Worm (Caenorhabditis elegans) whole organism, L2 larva: ENCODE results near the gene R11H6.5.

Experiments used
- C34F6.9 ChIP-seq: fragments of 150-350 bp; optimal IDR thresholded peaks from 2 replicates; lab custom pipeline; 2014; ENCODE audit warnings: missing biosample characterization, missing genetic modification characterization
- F13H6.1 ChIP-seq: sonication (generic microtip); optimal IDR thresholded peaks from 2 replicates; lab custom pipeline; 2016; ENCODE audit warnings: missing genetic modification characterization, missing compliant biosample characterization
- R02D3.7 ChIP-seq: fragments of 150-350 bp; optimal IDR thresholded peaks from 2 replicates; lab custom pipeline; 2014; ENCODE audit warnings: missing biosample characterization, missing genetic modification characterization
- Y55F3AM.14 ChIP-seq: fragments of 200-800 bp; sonication (Bioruptor generic); optimal IDR thresholded peaks from 2 replicates; lab custom pipeline; 2018; ENCODE audit warnings: mild to moderate bottlenecking, missing genetic modification characterization, missing compliant biosample characterization
- ZK546.5 ChIP-seq: sonication (generic microtip); optimal IDR thresholded peaks from 2 replicates; lab custom pipeline; 2017; ENCODE audit warnings: missing biosample characterization, missing genetic modification characterization
- alr-1 ChIP-seq: fragments of 150-350 bp; optimal IDR thresholded peaks from 2 replicates; lab custom pipeline; 2014; ENCODE audit warnings: missing biosample characterization, missing genetic modification characterization
- aly-2 ChIP-seq: fragments of 150-350 bp; optimal IDR thresholded peaks from 2 replicates; lab custom pipeline; 2014; ENCODE audit warnings: missing biosample characterization, missing genetic modification characterization
- ama-1 ChIP-seq: fragments of 150-350 bp; optimal IDR thresholded peaks from 2 replicates; lab custom pipeline; 2018; ENCODE audit warnings: inconsistent platforms
- blmp-1 ChIP-seq: sonication (generic microtip); optimal IDR thresholded peaks from 2 replicates; lab custom pipeline; 2017; ENCODE audit warnings: missing genetic modification characterization, mild to moderate bottlenecking, missing compliant biosample characterization, antibody characterized with exemption, moderate library complexity; ENCODE audit not compliant: insufficient read depth
- ceh-16 ChIP-seq: fragments of 150-350 bp; optimal IDR thresholded peaks from 2 replicates; lab custom pipeline; 2014; ENCODE audit warnings: missing biosample characterization, missing genetic modification characterization
- ceh-82 ChIP-seq: fragments of 150-350 bp; optimal IDR thresholded peaks from 2 replicates; lab custom pipeline; 2014; ENCODE audit warnings: missing biosample characterization, missing genetic modification characterization
- crh-2 ChIP-seq: sonication (generic microtip); optimal IDR thresholded peaks from 2 replicates; lab custom pipeline; 2017; ENCODE audit warnings: missing biosample characterization, missing genetic modification characterization
- dmd-4 ChIP-seq: sonication (generic microtip); optimal IDR thresholded peaks from 2 replicates; lab custom pipeline; 2017; ENCODE audit warnings: missing biosample characterization, missing genetic modification characterization
- egl-27 ChIP-seq: sonication (generic microtip); optimal IDR thresholded peaks from 3 replicates; lab custom pipeline; 2017; ENCODE audit warnings: missing biosample characterization, missing genetic modification reagents, missing genetic modification characterization
- elt-1 ChIP-seq: fragments of 150-350 bp; optimal IDR thresholded peaks from 2 replicates; lab custom pipeline; 2014; ENCODE audit warnings: missing biosample characterization, missing genetic modification characterization
- elt-3 ChIP-seq: sonication (generic microtip); optimal IDR thresholded peaks from 2 replicates; lab custom pipeline; 2017; ENCODE audit warnings: missing biosample characterization, missing genetic modification characterization
- fos-1 ChIP-seq: fragments of 150-350 bp; optimal IDR thresholded peaks from 2 replicates; lab custom pipeline; 2014; ENCODE audit warnings: missing biosample characterization, missing genetic modification characterization
- gmeb-1 ChIP-seq: fragments of 150-350 bp; optimal IDR thresholded peaks from 2 replicates; lab custom pipeline; 2014; ENCODE audit warnings: missing biosample characterization, missing genetic modification characterization
- lin-11 ChIP-seq: fragments of 150-350 bp; sonication (generic microtip); optimal IDR thresholded peaks from 2 replicates; lab custom pipeline; 2014; ENCODE audit warnings: missing biosample characterization, missing genetic modification characterization, inconsistent platforms, mixed read lengths
- lin-13 ChIP-seq: fragments of 150-350 bp; optimal IDR thresholded peaks from 2 replicates; lab custom pipeline; 2014; ENCODE audit warnings: missing biosample characterization, missing genetic modification reagents, missing genetic modification characterization
- lin-39 ChIP-seq: fragments of 150-350 bp; optimal IDR thresholded peaks from 2 replicates; lab custom pipeline; 2014; ENCODE audit warnings: missing biosample characterization, missing genetic modification reagents, missing genetic modification characterization
- lsy-2 ChIP-seq, 2 experiments: fragments of 150-350 bp in 1 of 2; sonication (generic microtip) in 1 of 2; optimal IDR thresholded peaks; 2 replicates each; lab custom pipeline; 2014 to 2017; ENCODE audit warnings: missing biosample characterization in 2 of 2, missing genetic modification characterization in 2 of 2
- mab-5 ChIP-seq: fragments of 150-350 bp; optimal IDR thresholded peaks from 2 replicates; lab custom pipeline; 2014; ENCODE audit warnings: missing biosample characterization, missing genetic modification characterization
- mbf-1 ChIP-seq: sonication (generic microtip); optimal IDR thresholded peaks from 2 replicates; lab custom pipeline; 2017; ENCODE audit warnings: missing biosample characterization, missing genetic modification characterization
- mdl-1 ChIP-seq, 2 experiments: fragments of 150-350 bp in 1 of 2; sonication (generic microtip) in 1 of 2; optimal IDR thresholded peaks; 2 replicates each; lab custom pipeline; 2017; ENCODE audit warnings: missing biosample characterization in 2 of 2, missing genetic modification characterization in 2 of 2
- nhr-11 ChIP-seq: fragments of 150-350 bp; optimal IDR thresholded peaks from 2 replicates; lab custom pipeline; 2014; ENCODE audit warnings: missing biosample characterization, missing genetic modification characterization
- nhr-12 ChIP-seq: fragments of 150-350 bp; optimal IDR thresholded peaks from 2 replicates; lab custom pipeline; 2014; ENCODE audit warnings: missing biosample characterization, missing genetic modification characterization
- nhr-129 ChIP-seq: fragments of 150-350 bp; optimal IDR thresholded peaks from 2 replicates; lab custom pipeline; 2014; ENCODE audit warnings: missing biosample characterization, missing genetic modification characterization
- nhr-21 ChIP-seq: fragments of 150-350 bp; optimal IDR thresholded peaks from 2 replicates; lab custom pipeline; 2014; ENCODE audit warnings: missing biosample characterization, missing genetic modification characterization
- nhr-23 ChIP-seq: fragments of 150-350 bp; optimal IDR thresholded peaks from 2 replicates; lab custom pipeline; 2014; ENCODE audit warnings: missing biosample characterization, missing genetic modification reagents, missing genetic modification characterization
- nhr-237 ChIP-seq: fragments of 150-350 bp; optimal IDR thresholded peaks from 2 replicates; lab custom pipeline; 2014; ENCODE audit warnings: missing biosample characterization, missing genetic modification characterization
- nhr-25 ChIP-seq: fragments of 150-350 bp; sonication (generic microtip); optimal IDR thresholded peaks from 3 replicates; lab custom pipeline; 2014; ENCODE audit warnings: missing biosample characterization, missing genetic modification characterization
- nhr-6 ChIP-seq: fragments of 150-350 bp; optimal IDR thresholded peaks from 2 replicates; lab custom pipeline; 2014; ENCODE audit warnings: missing biosample characterization, missing genetic modification characterization
- nhr-77 ChIP-seq: fragments of 150-350 bp; optimal IDR thresholded peaks from 2 replicates; lab custom pipeline; 2014; ENCODE audit warnings: missing biosample characterization, missing genetic modification characterization
- peb-1 ChIP-seq: fragments of 150-350 bp; optimal IDR thresholded peaks from 2 replicates; lab custom pipeline; 2014; ENCODE audit warnings: missing biosample characterization, missing genetic modification characterization
- sem-4 ChIP-seq: fragments of 150-350 bp; optimal IDR thresholded peaks from 2 replicates; lab custom pipeline; 2014; ENCODE audit warnings: missing biosample characterization, missing genetic modification reagents, missing genetic modification characterization
- sma-3 ChIP-seq: sonication (generic microtip); optimal IDR thresholded peaks from 2 replicates; lab custom pipeline; 2016; ENCODE audit warnings: missing genetic modification reagents, missing genetic modification characterization, missing compliant biosample characterization
- sma-9 ChIP-seq, 2 experiments: fragments of 150-350 bp in 1 of 2; sonication (generic microtip) in 1 of 2; optimal IDR thresholded peaks; 2 replicates each; lab custom pipeline; 2014 to 2016; ENCODE audit warnings: missing genetic modification characterization in 2 of 2, mild to moderate bottlenecking in 1 of 2, missing biosample characterization in 1 of 2, missing compliant biosample characterization in 1 of 2, missing genetic modification reagents in 1 of 2, moderate library complexity in 1 of 2
- snpc-4 ChIP-seq: fragments of 150-350 bp; optimal IDR thresholded peaks from 2 replicates; lab custom pipeline; 2014; ENCODE audit warnings: missing biosample characterization, missing genetic modification characterization
- unc-39 ChIP-seq: fragments of 150-350 bp; optimal IDR thresholded peaks from 2 replicates; lab custom pipeline; 2014; ENCODE audit warnings: missing biosample characterization, missing genetic modification characterization
- unc-55 ChIP-seq: fragments of 150-350 bp; sonication (generic microtip); optimal IDR thresholded peaks from 3 replicates; lab custom pipeline; 2014; ENCODE audit warnings: missing biosample characterization, missing genetic modification reagents, missing genetic modification characterization
- unc-62 ChIP-seq: fragments of 150-350 bp; optimal IDR thresholded peaks from 2 replicates; lab custom pipeline; 2014; ENCODE audit warnings: missing biosample characterization, missing genetic modification reagents, missing genetic modification characterization
- ztf-1 ChIP-seq: fragments of 200-800 bp; sonication (Bioruptor generic); conservative IDR thresholded peaks from 2 replicates; pipeline ENCODE4 v1.3.6; 2022; ENCODE audit warnings: missing genetic modification characterization, missing compliant biosample characterization
- ztf-11 ChIP-seq: sonication (generic microtip); optimal IDR thresholded peaks from 2 replicates; lab custom pipeline; 2017; ENCODE audit warnings: missing biosample characterization, missing genetic modification characterization
- ztf-4 ChIP-seq: fragments of 150-350 bp; optimal IDR thresholded peaks from 2 replicates; lab custom pipeline; 2014; ENCODE audit warnings: missing biosample characterization, missing genetic modification characterization

The R11H6.5 gene

ce11 chrV:14612168-14612567, at the start of gene R11H6.5, which contains the start of gene ccnk-1:
Gene R11H6.5, minus strand, starts transcription at chrV:14612222.
Gene ccnk-1, plus strand, starts transcription at chrV:14612548.
- TF ChIP-seq alr-1 (tag; lab: Kevin White, UChicago): no peak
- TF ChIP-seq Y55F3AM.14 (GFP tag; lab: Kevin White, UChicago): no peak
- TF ChIP-seq lin-11 (tag; lab: Kevin White, UChicago): no peak
- no peak for TF ChIP-seq elt-3 (tag; lab: Kevin White, UChicago)
- no peak for TF ChIP-seq lin-39 (tag; lab: Kevin White, UChicago)
- TF ChIP-seq aly-2 (tag; lab: Kevin White, UChicago): no peak
- TF ChIP-seq nhr-77 (tag; lab: Kevin White, UChicago): no peak
- TF ChIP-seq ztf-4: no peak
- TF ChIP-seq crh-2 (tag; lab: Kevin White, UChicago): peak; percentile 19
- peak; percentile 48 for TF ChIP-seq nhr-129 (tag; lab: Kevin White, UChicago)
- peak; percentile 84 for TF ChIP-seq unc-55 (GFP tag; lab: Kevin White, UChicago)
- no peak for TF ChIP-seq nhr-25 (tag; lab: Kevin White, UChicago)
- TF ChIP-seq blmp-1 (tag; lab: Kevin White, UChicago): no peak
- TF ChIP-seq lin-13 (GFP tag; lab: Kevin White, UChicago): peak; percentile 32
- no peak for TF ChIP-seq ztf-1 (GFP tag; lab: Robert Waterston, UW)
- TF ChIP-seq nhr-6 (tag; lab: Kevin White, UChicago): no peak
- TF ChIP-seq nhr-21: no peak
- TF ChIP-seq C34F6.9 (tag; lab: Kevin White, UChicago): peak; percentile 65
- TF ChIP-seq ama-1 (lab: Kevin White, UChicago): no peak
- TF ChIP-seq ceh-16 (tag; lab: Kevin White, UChicago): no peak
- TF ChIP-seq sma-9 (GFP tag; optimal IDR thresholded peaks at IDR 0.05; lab: Kevin White, UChicago): no peak
- no peak for TF ChIP-seq sma-9 (tag; optimal IDR thresholded peaks at IDR 0.05; lab: Kevin White, UChicago)
- no peak for TF ChIP-seq mab-5
- TF ChIP-seq nhr-12 (tag; lab: Kevin White, UChicago): no peak
- peak; percentile 92 to 99 for TF ChIP-seq lsy-2 (tag; optimal IDR thresholded peaks at IDR 0.05; lab: Kevin White, UChicago)
- TF ChIP-seq mdl-1 (tag; optimal IDR thresholded peaks at IDR 0.05; lab: Kevin White, UChicago): no peak
- no peak for TF ChIP-seq unc-39 (tag; lab: Kevin White, UChicago)
- TF ChIP-seq nhr-23 (tag; lab: Kevin White, UChicago): no peak
- no peak for TF ChIP-seq ceh-82 (tag; lab: Kevin White, UChicago)
- no peak for TF ChIP-seq egl-27
- TF ChIP-seq elt-1 (tag; lab: Kevin White, UChicago): no peak
- peak; percentile 19 for TF ChIP-seq fos-1
- TF ChIP-seq dmd-4 (tag; lab: Kevin White, UChicago): no peak
- no peak for TF ChIP-seq R02D3.7 (tag; lab: Kevin White, UChicago)
- TF ChIP-seq nhr-237 (tag; lab: Kevin White, UChicago): no peak
- TF ChIP-seq sem-4 (tag; lab: Kevin White, UChicago): peak; percentile 5

- TF ChIP-seq aly-2 (tag; lab: Kevin White, UChicago) (no peak), ceh-16 (tag; lab: Kevin White, UChicago) (no peak), unc-55 (GFP tag; lab: Kevin White, UChicago) (no peak), unc-62 (GFP tag; lab: Kevin White, UChicago) (no peak), lsy-2 (tag; optimal IDR thresholded peaks at IDR 0.05; lab: Kevin White, UChicago) (no peak), mab-5 (peak; percentile 82), ztf-1 (GFP tag; lab: Robert Waterston, UW) (no peak), nhr-21 (peak; percentile 95), unc-39 (tag; lab: Kevin White, UChicago) (no peak), ZK546.5 (tag; lab: Kevin White, UChicago) (no peak), elt-1 (tag; lab: Kevin White, UChicago) (no peak), nhr-12 (tag; lab: Kevin White, UChicago) (no peak), sma-9 (GFP tag; optimal IDR thresholded peaks at IDR 0.05; lab: Kevin White, UChicago) (peak; percentile 92), sma-9 (tag; optimal IDR thresholded peaks at IDR 0.05; lab: Kevin White, UChicago) (no peak), gmeb-1 (tag; lab: Kevin White, UChicago) (peak; percentile 53), nhr-23 (tag; lab: Kevin White, UChicago) (no peak), alr-1 (tag; lab: Kevin White, UChicago) (no peak), nhr-129 (tag; lab: Kevin White, UChicago) (peak; percentile 57), nhr-11 (no peak), snpc-4 (tag; lab: Kevin White, UChicago) (no peak), mbf-1 (tag; lab: Kevin White, UChicago) (no peak), ceh-82 (tag; lab: Kevin White, UChicago) (no peak), sem-4 (tag; lab: Kevin White, UChicago) (no peak), nhr-25 (tag; lab: Kevin White, UChicago) (peak; percentile 93), elt-3 (tag; lab: Kevin White, UChicago) (no peak), egl-27 (peak; percentile 29), lin-11 (tag; lab: Kevin White, UChicago) (no peak), peb-1 (no peak), C34F6.9 (tag; lab: Kevin White, UChicago) (no peak), R02D3.7 (tag; lab: Kevin White, UChicago) (no peak), mdl-1 (tag; optimal IDR thresholded peaks at IDR 0.05; lab: Kevin White, UChicago) (peak; percentile 65 to 68), F13H6.1 (peak; percentile 11), lin-13 (GFP tag; lab: Kevin White, UChicago) (no peak), sma-3 (GFP tag; lab: Kevin White, UChicago) (peak; percentile 85), lin-39 (tag; lab: Kevin White, UChicago) (no peak), ztf-4 (no peak), nhr-77 (tag; lab: Kevin White, UChicago) (no peak), nhr-237 (tag; lab: Kevin White, UChicago) (no peak), ztf-11 (tag; lab: Kevin White, UChicago) (no peak), crh-2 (tag; lab: Kevin White, UChicago) (no peak)
Observed at ce11 chrV:14660608-14661355, 48.8 kb upstream of the R11H6.5 start, which contains the start of gene srh-17. Gene srh-17, plus strand, starts transcription at chrV:14661305.
